Worm (Caenorhabditis elegans) whole organism, L4/young adult: ENCODE data around the gene slc-36.2.

Source experiments
- W03F9.2 ChIP-seq: fragments of 150-350 bp; optimal IDR thresholded peaks from 2 replicates; lab custom pipeline; 2014; ENCODE audit warnings: missing biosample characterization, missing genetic modification characterization
- dao-5 ChIP-seq: sonication (generic microtip); optimal IDR thresholded peaks from 2 replicates; lab custom pipeline; 2016; ENCODE audit warnings: missing genotype, missing genetic modification characterization, moderate library complexity, missing compliant biosample characterization
- him-1 ChIP-seq: sonication (generic microtip); optimal IDR thresholded peaks from 2 replicates; lab custom pipeline; 2016; ENCODE audit warnings: missing genotype, missing genetic modification reagents, missing genetic modification characterization, missing compliant biosample characterization

Gene slc-36.2

ce11 chrII:522302-522701 is at the start of gene slc-36.2:
Gene slc-36.2 (plus strand): TSS chrII:522602.
- TF ChIP-seq dao-5 (tag; lab: Kevin White, UChicago) (no peak), him-1 (tag; lab: Kevin White, UChicago) (no peak), W03F9.2 (tag; lab: Kevin White, UChicago) (no peak)

- no peak for TF ChIP-seq W03F9.2 (tag; lab: Kevin White, UChicago)
- TF ChIP-seq him-1 (tag; lab: Kevin White, UChicago) = no peak
- no peak for TF ChIP-seq dao-5 (tag; lab: Kevin White, UChicago)
Observed at ce11 chrII:473203-473602, 49.2 kb upstream of the slc-36.2 start, which contains the start of gene W07E6.5. Gene W07E6.5 (plus strand): TSS chrII:473503.

ce11 chrII:475312-475711 is 47.1 kb upstream of the slc-36.2 start:
- TF ChIP-seq W03F9.2 (tag; lab: Kevin White, UChicago) = no peak
- no peak for TF ChIP-seq him-1 (tag; lab: Kevin White, UChicago)
- no peak for TF ChIP-seq dao-5 (tag; lab: Kevin White, UChicago)

ce11 chrII:475890-476420 is 46.4 kb upstream of the slc-36.2 start, which contains the start of gene nsun-1:
Gene nsun-1 (minus strand): TSS chrII:475940.
- peak; percentile 35 for TF ChIP-seq W03F9.2 (tag; lab: Kevin White, UChicago)
- TF ChIP-seq dao-5 (tag; lab: Kevin White, UChicago) = no peak

ce11 chrII:484328-484916 is 38.0 kb upstream of the slc-36.2 start, which contains the start of the genes gldi-1 and prp-21:
Gene gldi-1 (minus strand): TSS chrII:484378.
Gene prp-21 (plus strand): TSS chrII:484866.
- TF ChIP-seq W03F9.2 (tag; lab: Kevin White, UChicago) = peak; percentile 83
- no peak for TF ChIP-seq dao-5 (tag; lab: Kevin White, UChicago)

- TF ChIP-seq W03F9.2 (tag; lab: Kevin White, UChicago) = no peak
- no peak for TF ChIP-seq him-1 (tag; lab: Kevin White, UChicago)
- TF ChIP-seq dao-5 (tag; lab: Kevin White, UChicago) = no peak
Observed at ce11 chrII:495124-495523, 27.3 kb upstream of the slc-36.2 start, which contains the start of gene sms-5. Gene sms-5 (plus strand): TSS chrII:495424.

- no peak for TF ChIP-seq dao-5 (tag; lab: Kevin White, UChicago)
- TF ChIP-seq W03F9.2 (tag; lab: Kevin White, UChicago) = no peak
- no peak for TF ChIP-seq him-1 (tag; lab: Kevin White, UChicago)
Observed at ce11 chrII:502638-503037, 19.8 kb upstream of the slc-36.2 start.

ce11 chrII:506069-506468 is 16.3 kb upstream of the slc-36.2 start:
- TF ChIP-seq him-1 (tag; lab: Kevin White, UChicago) = no peak

- TF ChIP-seq him-1 (tag; lab: Kevin White, UChicago) = no peak
- TF ChIP-seq W03F9.2 (tag; lab: Kevin White, UChicago) = no peak
- no peak for TF ChIP-seq dao-5 (tag; lab: Kevin White, UChicago)
Observed at ce11 chrII:508603-509002, 13.8 kb upstream of the slc-36.2 start.

- TF ChIP-seq dao-5 (tag; lab: Kevin White, UChicago) (no peak), W03F9.2 (tag; lab: Kevin White, UChicago) (no peak)
Observed at ce11 chrII:509230-509629, 13.2 kb upstream of the slc-36.2 start, which contains the start of gene srh-105. Gene srh-105 (minus strand): TSS chrII:509330.

ce11 chrII:511968-512367 is 10.4 kb upstream of the slc-36.2 start:
- no peak for TF ChIP-seq W03F9.2 (tag; lab: Kevin White, UChicago)
- TF ChIP-seq dao-5 (tag; lab: Kevin White, UChicago) = no peak
- no peak for TF ChIP-seq him-1 (tag; lab: Kevin White, UChicago)

- TF ChIP-seq W03F9.2 (tag; lab: Kevin White, UChicago) = no peak
- no peak for TF ChIP-seq him-1 (tag; lab: Kevin White, UChicago)
Observed at ce11 chrII:512630-513029, 9.8 kb upstream of the slc-36.2 start.

- TF ChIP-seq W03F9.2 (tag; lab: Kevin White, UChicago) = no peak
- TF ChIP-seq him-1 (tag; lab: Kevin White, UChicago) = no peak
- TF ChIP-seq dao-5 (tag; lab: Kevin White, UChicago) = no peak
Observed at ce11 chrII:515765-516164, 6.6 kb upstream of the slc-36.2 start, which contains the start of gene mab-9. Gene mab-9 (plus strand): TSS chrII:516024.

- TF ChIP-seq dao-5 (tag; lab: Kevin White, UChicago) = no peak
- no peak for TF ChIP-seq him-1 (tag; lab: Kevin White, UChicago)
- no peak for TF ChIP-seq W03F9.2 (tag; lab: Kevin White, UChicago)
Observed at ce11 chrII:521720-522119, 682 bp upstream of the slc-36.2 start.
